Worm (Caenorhabditis elegans): ENCODE measurements around the gene F46E10.2.

- no peak for TF ChIP-seq him-1 (tag; optimal IDR thresholded peaks at IDR 0.05)
- no peak for TF ChIP-seq dao-5 (tag; optimal IDR thresholded peaks at IDR 0.05)
- no peak for TF ChIP-seq W03F9.2 (tag; optimal IDR thresholded peaks at IDR 0.05)
These were observed 24.8 kb downstream of the F46E10.2 start for ce11 chrV:6544999-6545398.
